Worm (Caenorhabditis elegans) whole organism, L1 larva: ENCODE data around the gene F55C9.6.

Experiments used
- nhr-237 ChIP-seq: fragments of 150-350 bp; optimal IDR thresholded peaks from 2 replicates; lab custom pipeline; 2014; ENCODE audit warnings: missing biosample characterization, missing genetic modification characterization
- nhr-28 ChIP-seq: fragments of 150-350 bp; optimal IDR thresholded peaks from 2 replicates; lab custom pipeline; 2014; ENCODE audit warnings: missing biosample characterization, missing genetic modification characterization
- pqm-1 ChIP-seq: sonication (generic microtip); optimal IDR thresholded peaks from 3 replicates; lab custom pipeline; 2017; ENCODE audit warnings: missing biosample characterization, missing genetic modification characterization
- skn-1 ChIP-seq: fragments of 150-350 bp; optimal IDR thresholded peaks from 2 replicates; lab custom pipeline; 2014; ENCODE audit warnings: missing biosample characterization, missing genetic modification characterization
- snpc-4 ChIP-seq: fragments of 150-350 bp; optimal IDR thresholded peaks from 2 replicates; lab custom pipeline; 2014; ENCODE audit warnings: missing biosample characterization, missing genetic modification characterization

ce11 chrV:19250983-19251382 lies 45.6 kb downstream of the F55C9.6 start, which contains the start of gene str-81:
- TF ChIP-seq snpc-4 (no peak), nhr-237 (tag; lab: Kevin White, UChicago) (no peak), pqm-1 (tag; lab: Kevin White, UChicago) (no peak), nhr-28 (tag; lab: Kevin White, UChicago) (no peak), skn-1 (no peak)
